Fruit fly (Drosophila melanogaster): ENCODE results near the gene CheA75a.

DNA sequence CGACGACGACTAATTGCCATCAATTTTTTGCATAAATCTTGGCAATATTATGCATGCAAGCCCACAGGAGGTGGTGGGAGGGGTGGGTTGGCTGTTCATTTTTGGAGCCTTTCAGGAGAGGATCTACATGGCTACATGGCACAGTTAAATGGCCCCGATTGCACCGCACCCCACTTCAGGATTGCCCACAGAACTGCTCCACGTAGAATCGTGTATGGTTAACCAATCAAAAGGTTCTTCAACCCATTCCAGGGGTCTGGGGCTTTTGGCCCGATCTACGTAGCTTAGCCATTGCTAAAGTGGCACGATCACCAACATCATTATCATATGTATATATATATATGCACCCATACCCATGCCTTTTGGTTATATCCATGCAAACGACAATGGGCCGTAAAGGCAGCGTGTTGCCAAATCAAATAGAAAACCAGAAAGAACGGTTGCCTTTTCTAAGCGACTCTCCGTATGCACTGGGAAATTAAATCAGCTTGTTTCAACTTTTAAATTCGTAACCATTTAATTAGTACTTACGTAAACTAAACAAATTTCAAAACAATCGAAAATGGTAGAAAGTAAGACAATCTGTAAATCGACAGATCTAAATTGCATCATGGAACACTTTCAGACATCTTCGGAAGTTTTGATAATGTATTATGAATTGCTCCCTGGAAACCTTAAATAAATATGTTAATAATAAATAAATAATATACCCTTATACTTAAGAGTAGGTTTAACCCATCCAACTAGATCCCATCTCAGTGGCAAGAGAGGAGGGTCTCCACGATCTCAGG, 20.7 kb upstream of the CheA75a start:
- TF ChIP-seq psq (GFP tag; optimal IDR thresholded peaks at IDR 0.05), result peak; percentile 49
- TF ChIP-seq OdsH (GFP tag; optimal IDR thresholded peaks at IDR 0.05), result no peak
- TF ChIP-seq rgr (GFP tag; optimal IDR thresholded peaks at IDR 0.05), result no peak
- no peak for TF ChIP-seq N (GFP tag; optimal IDR thresholded peaks at IDR 0.05)
- no peak for TF ChIP-seq Mio (GFP tag; optimal IDR thresholded peaks at IDR 0.05)
- TF ChIP-seq Hr78 (GFP tag; optimal IDR thresholded peaks at IDR 0.05), result no peak
- no peak for TF ChIP-seq lola (GFP tag; optimal IDR thresholded peaks at IDR 0.05)
- TF ChIP-seq GATAd (GFP tag; optimal IDR thresholded peaks at IDR 0.05), result no peak
- TF ChIP-seq usp (GFP tag; optimal IDR thresholded peaks at IDR 0.05), result no peak
- TF ChIP-seq ey (GFP tag; optimal IDR thresholded peaks at IDR 0.05), result no peak
- no peak for TF ChIP-seq sv (GFP tag; optimal IDR thresholded peaks at IDR 0.05)

All from whole organism, wandering third instar larva.